Worm (Caenorhabditis elegans) whole organism, late embryonic: ENCODE measurements around the gene odr-8.

Experiments used
- dmd-4 ChIP-seq: sonication (generic microtip); optimal IDR thresholded peaks from 2 replicates; lab custom pipeline; 2016; ENCODE audit warnings: borderline replicate concordance, missing genetic modification characterization, missing compliant biosample characterization
- ets-4 ChIP-seq: sonication (generic microtip); optimal IDR thresholded peaks from 2 replicates; lab custom pipeline; 2016; ENCODE audit warnings: missing genetic modification characterization, missing compliant biosample characterization

ce11 chrIV:6588080-6588613 is 5.6 kb upstream of the odr-8 start:
- TF ChIP-seq ets-4 (tag; lab: Kevin White, UChicago), result no peak
- TF ChIP-seq dmd-4, result no peak
